Fruit fly (Drosophila melanogaster) whole organism, embryonic: Measurements from ENCODE around the gene PAPLA1.

Source experiments
- BEAF-32 ChIP-seq: fragments of 200-800 bp; sonication (Bioruptor generic); optimal IDR thresholded peaks from 3 replicates; lab custom pipeline; 2017; ENCODE audit warnings: missing biosample characterization, missing genetic modification characterization, mild to moderate bottlenecking, moderate library complexity, missing genetic modification reagents
- CG1024 ChIP-seq: fragments of 200-800 bp; sonication (Bioruptor generic); IDR thresholded peaks from 2 replicates; pipeline ENCODE4 v1.3.6; 2022; ENCODE audit warnings: missing biosample characterization, missing genetic modification characterization
- CG10565 ChIP-seq: fragments of 200-800 bp; sonication (Bioruptor generic); optimal IDR thresholded peaks from 3 replicates; lab custom pipeline; 2016; ENCODE audit warnings: missing biosample characterization, mild to moderate bottlenecking, missing genetic modification characterization
- CG10979 ChIP-seq: fragments of 200-800 bp; sonication (Bioruptor generic); optimal IDR thresholded peaks from 2 replicates; lab custom pipeline; 2018; ENCODE audit warnings: missing biosample characterization, mild to moderate bottlenecking, missing genetic modification characterization, moderate library complexity
- CG11247 ChIP-seq: fragments of 200-800 bp; sonication (Bioruptor generic); IDR thresholded peaks from 2 replicates; pipeline ENCODE4 v1.3.6; 2022; ENCODE audit warnings: missing biosample characterization, missing genetic modification characterization
- CG11398 ChIP-seq: fragments of 200-800 bp; sonication (Bioruptor generic); optimal IDR thresholded peaks from 2 replicates; lab custom pipeline; 2016; ENCODE audit warnings: missing biosample characterization, missing genetic modification characterization
- CG13123 ChIP-seq: fragments of 200-800 bp; sonication (Bioruptor generic); optimal IDR thresholded peaks from 2 replicates; lab custom pipeline; 2016; ENCODE audit warnings: missing biosample characterization, missing genetic modification characterization
- CG14667 ChIP-seq: fragments of 200-800 bp; sonication (Bioruptor generic); IDR thresholded peaks from 2 replicates; pipeline ENCODE4 v1.3.6; 2022; ENCODE audit warnings: missing biosample characterization, missing genetic modification characterization
- CG15269 ChIP-seq: fragments of 200-800 bp; sonication (Bioruptor generic); optimal IDR thresholded peaks from 2 replicates; lab custom pipeline; 2018; ENCODE audit warnings: missing biosample characterization, mild to moderate bottlenecking, missing genetic modification characterization, moderate library complexity
- CG1603 ChIP-seq: fragments of 200-800 bp; sonication (Bioruptor generic); optimal IDR thresholded peaks from 2 replicates; lab custom pipeline; 2019; ENCODE audit warnings: missing biosample characterization, mild to moderate bottlenecking, missing genetic modification characterization, moderate library complexity
- CG1647 ChIP-seq: fragments of 200-800 bp; sonication (Bioruptor generic); optimal IDR thresholded peaks from 3 replicates; lab custom pipeline; 2016; ENCODE audit warnings: missing biosample characterization, missing genetic modification characterization
- CG17829 ChIP-seq: fragments of 200-800 bp; optimal IDR thresholded peaks from 2 replicates; lab custom pipeline; 2019; ENCODE audit warnings: missing biosample characterization, mild to moderate bottlenecking, missing genetic modification characterization, moderate library complexity
- CG18764 ChIP-seq: fragments of 200-800 bp; sonication (Bioruptor generic); optimal IDR thresholded peaks from 3 replicates; lab custom pipeline; 2016; ENCODE audit warnings: missing biosample characterization, missing genetic modification characterization
- CG32767 ChIP-seq: fragments of 200-800 bp; sonication (Bioruptor generic); IDR thresholded peaks from 2 replicates; pipeline ENCODE4 v1.3.6; 2022; ENCODE audit warnings: missing biosample characterization, missing genetic modification characterization
- CG5180 ChIP-seq: fragments of 200-800 bp; sonication (Bioruptor generic); optimal IDR thresholded peaks from 3 replicates; lab custom pipeline; 2017; ENCODE audit warnings: missing biosample characterization, missing genetic modification characterization, mild to moderate bottlenecking, moderate library complexity, missing genetic modification reagents
- CG7271 ChIP-seq: fragments of 200-800 bp; sonication (Bioruptor generic); optimal IDR thresholded peaks from 2 replicates; lab custom pipeline; 2018; ENCODE audit warnings: missing biosample characterization, mild to moderate bottlenecking, missing genetic modification characterization, moderate library complexity
- Chrac-16 ChIP-seq: fragments of 200-800 bp; sonication (Bioruptor generic); optimal IDR thresholded peaks from 3 replicates; lab custom pipeline; 2016; ENCODE audit warnings: missing biosample characterization, missing genetic modification characterization
- CkIIα-i1 ChIP-seq: fragments of 200-800 bp; sonication (Bioruptor generic); IDR thresholded peaks from 2 replicates; pipeline ENCODE4 v1.3.6; 2022; ENCODE audit warnings: missing biosample characterization, missing genetic modification characterization
- Elba2 ChIP-seq: fragments of 200-800 bp; sonication (Bioruptor generic); optimal IDR thresholded peaks from 3 replicates; lab custom pipeline; 2016; ENCODE audit warnings: missing biosample characterization, missing genetic modification characterization
- Fer1 ChIP-seq: fragments of 200-800 bp; sonication (Bioruptor generic); optimal IDR thresholded peaks from 2 replicates; lab custom pipeline; 2017; ENCODE audit warnings: missing biosample characterization, mild to moderate bottlenecking, missing genetic modification characterization
- Hmx ChIP-seq: fragments of 200-800 bp; sonication (Bioruptor generic); optimal IDR thresholded peaks from 2 replicates; lab custom pipeline; 2016; ENCODE audit warnings: missing biosample characterization, missing genetic modification characterization
- Nf-YC ChIP-seq: fragments of 200-800 bp; optimal IDR thresholded peaks from 3 replicates; lab custom pipeline; 2019; ENCODE audit warnings: missing biosample characterization, mild to moderate bottlenecking, missing genetic modification characterization, moderate library complexity
- PHDP ChIP-seq: fragments of 200-800 bp; sonication (Bioruptor generic); optimal IDR thresholded peaks from 3 replicates; lab custom pipeline; 2018; ENCODE audit warnings: missing biosample characterization, mild to moderate bottlenecking, missing genetic modification characterization, moderate library complexity
- Side ChIP-seq: fragments of 200-800 bp; sonication (Bioruptor generic); optimal IDR thresholded peaks from 2 replicates; lab custom pipeline; 2016; ENCODE audit warnings: missing biosample characterization, missing genetic modification characterization
- Sox100B ChIP-seq: fragments of 200-800 bp; sonication (Bioruptor generic); optimal IDR thresholded peaks from 3 replicates; lab custom pipeline; 2018; ENCODE audit warnings: missing biosample characterization, mild to moderate bottlenecking, missing genetic modification characterization
- Xrp1 ChIP-seq: fragments of 200-800 bp; sonication (Bioruptor generic); IDR thresholded peaks from 2 replicates; pipeline ENCODE4 v1.3.6; 2022; ENCODE audit warnings: missing biosample characterization, missing genetic modification characterization
- abd-A ChIP-seq: fragments of 200-800 bp; sonication (Bioruptor generic); optimal IDR thresholded peaks from 3 replicates; lab custom pipeline; 2019; ENCODE audit warnings: missing biosample characterization, mild to moderate bottlenecking, missing genetic modification characterization, moderate library complexity
- al ChIP-seq: fragments of 200-800 bp; sonication (Bioruptor generic); IDR thresholded peaks from 2 replicates; pipeline ENCODE4 v1.3.6; 2022; ENCODE audit warnings: missing biosample characterization, missing genetic modification characterization
- ato ChIP-seq: fragments of 200-800 bp; sonication (Bioruptor generic); IDR thresholded peaks from 2 replicates; pipeline ENCODE4 v1.3.6; 2022; ENCODE audit warnings: missing biosample characterization, missing genetic modification characterization; ENCODE audit not compliant: partially characterized antibody
- az2 ChIP-seq: fragments of 200-800 bp; sonication (Bioruptor generic); optimal IDR thresholded peaks from 3 replicates; lab custom pipeline; 2016; ENCODE audit warnings: missing biosample characterization, missing genetic modification characterization
- br ChIP-seq: fragments of >200 bp; optimal IDR thresholded peaks from 2 replicates; lab custom pipeline; 2017
- caup ChIP-seq: fragments of 200-800 bp; sonication (Bioruptor generic); optimal IDR thresholded peaks from 3 replicates; lab custom pipeline; 2017; ENCODE audit warnings: missing biosample characterization, mild to moderate bottlenecking, missing genetic modification characterization, moderate library complexity; ENCODE audit not compliant: severe bottlenecking
- chm ChIP-seq: fragments of 200-800 bp; sonication (Bioruptor generic); IDR thresholded peaks from 2 replicates; pipeline ENCODE4 v1.3.6; 2022; ENCODE audit warnings: missing biosample characterization, missing genetic modification characterization
- crc ChIP-seq: fragments of 200-800 bp; sonication (Bioruptor generic); optimal IDR thresholded peaks from 2 replicates; lab custom pipeline; 2016; ENCODE audit warnings: missing biosample characterization, missing genetic modification characterization
- eyg ChIP-seq: fragments of 200-800 bp; sonication (Bioruptor generic); optimal IDR thresholded peaks from 3 replicates; lab custom pipeline; 2016; ENCODE audit warnings: missing biosample characterization, missing genetic modification characterization
- gem ChIP-seq: fragments of 200-800 bp; sonication (Bioruptor generic); optimal IDR thresholded peaks from 2 replicates; lab custom pipeline; 2019; ENCODE audit warnings: missing biosample characterization, mild to moderate bottlenecking, missing genetic modification characterization, moderate library complexity
- gsb-n ChIP-seq: fragments of 200-800 bp; sonication (Bioruptor generic); optimal IDR thresholded peaks from 3 replicates; lab custom pipeline; 2018; ENCODE audit warnings: missing biosample characterization, mild to moderate bottlenecking, missing genetic modification characterization
- lilli ChIP-seq: fragments of 200-800 bp; sonication (Bioruptor generic); optimal IDR thresholded peaks from 3 replicates; lab custom pipeline; 2016; ENCODE audit warnings: missing biosample characterization, missing genetic modification characterization
- lov ChIP-seq, 2 experiments: fragments of 200-800 bp in 1 of 2; fragments of >200 bp in 1 of 2; sonication (Bioruptor generic) in 1 of 2; IDR thresholded peaks in 1 of 2; optimal IDR thresholded peaks in 1 of 2; 2 replicates in 1 of 2; 3 replicates in 1 of 2; pipeline versions ENCODE4 v1.3.6 to Lab custom; 2017 to 2022; ENCODE audit warnings: missing biosample characterization in 1 of 2, missing genetic modification characterization in 1 of 2
- mld ChIP-seq: fragments of 200-800 bp; sonication (Bioruptor generic); IDR thresholded peaks from 3 replicates; pipeline ENCODE4 v1.3.6; 2022; ENCODE audit warnings: missing biosample characterization, missing genetic modification characterization; ENCODE audit not compliant: partially characterized antibody
- p53 ChIP-seq: fragments of 200-800 bp; sonication (Bioruptor generic); optimal IDR thresholded peaks from 2 replicates; lab custom pipeline; 2016; ENCODE audit warnings: missing biosample characterization, missing genetic modification characterization
- rib ChIP-seq: fragments of 200-800 bp; sonication (Bioruptor generic); IDR thresholded peaks from 2 replicates; pipeline ENCODE4 v1.3.6; 2022; ENCODE audit warnings: missing biosample characterization, missing genetic modification characterization
- row ChIP-seq: fragments of 200-800 bp; sonication (Bioruptor generic); IDR thresholded peaks from 3 replicates; pipeline ENCODE4 v1.3.6; 2022; ENCODE audit warnings: missing biosample characterization, missing genetic modification characterization
- ssp ChIP-seq: fragments of 200-800 bp; sonication (Bioruptor generic); IDR thresholded peaks from 2 replicates; pipeline ENCODE4 v1.3.6; 2022; ENCODE audit warnings: missing biosample characterization, missing genetic modification characterization
- tin ChIP-seq: fragments of 200-800 bp; sonication (Bioruptor generic); optimal IDR thresholded peaks from 3 replicates; lab custom pipeline; 2016; ENCODE audit warnings: missing biosample characterization, missing genetic modification characterization
- tll ChIP-seq, 2 experiments: fragments of 200-800 bp in 1 of 2; fragments of >200 bp in 1 of 2; sonication (Bioruptor generic) in 1 of 2; optimal IDR thresholded peaks; 2 replicates each; lab custom pipeline; 2017 to 2019; ENCODE audit warnings: missing biosample characterization in 2 of 2, missing genetic modification characterization in 2 of 2, mild to moderate bottlenecking in 1 of 2, moderate library complexity in 1 of 2
- tx ChIP-seq: fragments of 200-800 bp; sonication (Bioruptor generic); optimal IDR thresholded peaks from 2 replicates; lab custom pipeline; 2016; ENCODE audit warnings: missing biosample characterization, missing genetic modification characterization
- unc-4 ChIP-seq: fragments of 200-800 bp; sonication (Bioruptor generic); IDR thresholded peaks from 2 replicates; pipeline ENCODE4 v1.3.6; 2022; ENCODE audit warnings: missing biosample characterization, missing genetic modification characterization; ENCODE audit not compliant: partially characterized antibody
- wek ChIP-seq: fragments of 200-800 bp; sonication (Bioruptor generic); optimal IDR thresholded peaks from 3 replicates; lab custom pipeline; 2018; ENCODE audit warnings: missing biosample characterization, mild to moderate bottlenecking, missing genetic modification characterization, moderate library complexity
- zen2 ChIP-seq: fragments of 200-800 bp; sonication (Bioruptor generic); IDR thresholded peaks from 3 replicates; pipeline ENCODE4 v1.3.6; 2022; ENCODE audit warnings: missing biosample characterization, missing genetic modification characterization; ENCODE audit not compliant: partially characterized antibody

PAPLA1 gene

dm6 chr2L:8156682-8157081 lies 2.8 kb downstream of the PAPLA1 start (continued):
- TF ChIP-seq caup (GFP tag; lab: Kevin White, UChicago) (peak; percentile 73), CG10565 (GFP tag; lab: Kevin White, UChicago) (no peak), Xrp1 (GFP tag; lab: Robert Waterston, UW) (peak; percentile 72), CkIIα-i1 (GFP tag; lab: Robert Waterston, UW) (no peak), BEAF-32 (GFP tag; lab: Kevin White, UChicago) (peak; percentile 43), CG1024 (GFP tag; lab: Robert Waterston, UW) (0 out of 2 replicates have a peak, but pooled peaks have one; percentile 8), CG14667 (GFP tag; lab: Robert Waterston, UW) (peak; percentile 58), CG18764 (GFP tag; lab: Kevin White, UChicago) (peak; percentile 59), unc-4 (GFP tag; lab: Robert Waterston, UW) (0 out of 2 replicates have a peak, but pooled peaks have one; percentile 35), al (GFP tag; lab: Robert Waterston, UW) (peak; percentile 37; the same call in 1 of the 2 replicates), Sox100B (GFP tag; lab: Kevin White, UChicago) (peak; percentile 32), eyg (peak; percentile 65), lov (optimal IDR thresholded peaks at IDR 0.05; lab: Kevin White, UChicago) (no peak), lov (GFP tag; IDR thresholded peaks at IDR 0.05; lab: Robert Waterston, UW) (0 out of 3 replicates have a peak, but pooled peaks have one; percentile 45), tin (GFP tag; lab: Kevin White, UChicago) (peak; percentile 76), tx (GFP tag; lab: Kevin White, UChicago) (peak; percentile 58), zen2 (GFP tag; lab: Robert Waterston, UW) (no peak), CG1647 (GFP tag; lab: Kevin White, UChicago) (peak; percentile 75), gem (tag; lab: Kevin White, UChicago) (peak; percentile 80), CG11398 (GFP tag; lab: Kevin White, UChicago) (no peak), gsb-n (no peak), chm (GFP tag; lab: Robert Waterston, UW) (0 out of 2 replicates have a peak, but pooled peaks have one; percentile 18), CG11247 (GFP tag; lab: Robert Waterston, UW) (0 out of 2 replicates have a peak, but pooled peaks have one; percentile 52), br (no peak), CG13123 (GFP tag; lab: Kevin White, UChicago) (peak; percentile 24), PHDP (tag; lab: Kevin White, UChicago) (peak; percentile 76), ato (no peak), wek (GFP tag; lab: Kevin White, UChicago) (no peak), Elba2 (GFP tag; lab: Kevin White, UChicago) (no peak), rib (no peak), Chrac-16 (GFP tag; lab: Kevin White, UChicago) (peak; percentile 49), az2 (peak; percentile 62), Hmx (peak; percentile 28), mld (no peak), crc (GFP tag; lab: Kevin White, UChicago) (peak; percentile 60), CG7271 (tag; lab: Kevin White, UChicago) (no peak), p53 (peak; percentile 43), CG32767 (GFP tag; lab: Robert Waterston, UW) (peak; percentile 44; the same call in 1 of the 2 replicates), CG1603 (tag; lab: Kevin White, UChicago) (peak; percentile 74), ssp (no peak; the same call in 1 of the 2 replicates), CG15269 (tag; lab: Kevin White, UChicago) (peak; percentile 62), tll (GFP tag; optimal IDR thresholded peaks at IDR 0.05; lab: Kevin White, UChicago) (no peak), CG10979 (tag; lab: Kevin White, UChicago) (peak; percentile 64), Fer1 (GFP tag; lab: Kevin White, UChicago) (peak; percentile 68), Nf-YC (tag; lab: Kevin White, UChicago) (peak; percentile 69), CG5180 (no peak), Side (peak; percentile 69), row (GFP tag; lab: Robert Waterston, UW) (peak; percentile 87), abd-A (tag; lab: Kevin White, UChicago) (peak; percentile 51), lilli (peak; percentile 89), CG17829 (tag; lab: Kevin White, UChicago) (peak; percentile 61)
